Worm (Caenorhabditis elegans): Measurements from ENCODE around the gene ZK813.7.

ce11 chrX:3439823-3440222, 4.8 kb upstream of the ZK813.7 start:
- TF ChIP-seq nhr-76 (tag; optimal IDR thresholded peaks at IDR 0.05) (no peak), ces-1 (GFP tag; optimal IDR thresholded peaks at IDR 0.05) (no peak), ham-2 (GFP tag; optimal IDR thresholded peaks at IDR 0.05) (no peak), nhr-28 (tag; optimal IDR thresholded peaks at IDR 0.05) (no peak), sptf-1 (tag; optimal IDR thresholded peaks at IDR 0.05) (no peak), zip-8 (tag; optimal IDR thresholded peaks at IDR 0.05) (no peak), ceh-39 (tag; optimal IDR thresholded peaks at IDR 0.05) (no peak), mls-2 (tag; optimal IDR thresholded peaks at IDR 0.05) (no peak), nhr-2 (tag; optimal IDR thresholded peaks at IDR 0.05) (no peak), lin-32 (GFP tag; optimal IDR thresholded peaks at IDR 0.05) (no peak), unc-62 (GFP tag; optimal IDR thresholded peaks at IDR 0.05) (no peak), unc-39 (tag; optimal IDR thresholded peaks at IDR 0.05) (no peak)
